Fruit fly (Drosophila melanogaster) Kc167 (cell line): ENCODE data around the gene Faa.

Source experiments
- h ChIP-seq: fragments of >200 bp; optimal IDR thresholded peaks from 3 replicates; lab custom pipeline; 2018; ENCODE audit warnings: missing external identifiers
- insv ChIP-seq: fragments of >200 bp; optimal IDR thresholded peaks from 3 replicates; lab custom pipeline; 2018; ENCODE audit warnings: missing external identifiers
- ttk ChIP-seq: sonication (Bioruptor generic); optimal IDR thresholded peaks from 2 replicates; lab custom pipeline; 2017; ENCODE audit warnings: missing external identifiers

- TF ChIP-seq h (lab: Kevin White, UChicago) (no peak), insv (lab: Kevin White, UChicago) (no peak), ttk (lab: Kevin White, UChicago) (no peak)
Observed at dm6 chr3L:4083442-4083841, 9.7 kb upstream of the Faa start.
